Fruit fly (Drosophila melanogaster): ENCODE measurements around the gene Targ2.

The Targ2 gene

DNA sequence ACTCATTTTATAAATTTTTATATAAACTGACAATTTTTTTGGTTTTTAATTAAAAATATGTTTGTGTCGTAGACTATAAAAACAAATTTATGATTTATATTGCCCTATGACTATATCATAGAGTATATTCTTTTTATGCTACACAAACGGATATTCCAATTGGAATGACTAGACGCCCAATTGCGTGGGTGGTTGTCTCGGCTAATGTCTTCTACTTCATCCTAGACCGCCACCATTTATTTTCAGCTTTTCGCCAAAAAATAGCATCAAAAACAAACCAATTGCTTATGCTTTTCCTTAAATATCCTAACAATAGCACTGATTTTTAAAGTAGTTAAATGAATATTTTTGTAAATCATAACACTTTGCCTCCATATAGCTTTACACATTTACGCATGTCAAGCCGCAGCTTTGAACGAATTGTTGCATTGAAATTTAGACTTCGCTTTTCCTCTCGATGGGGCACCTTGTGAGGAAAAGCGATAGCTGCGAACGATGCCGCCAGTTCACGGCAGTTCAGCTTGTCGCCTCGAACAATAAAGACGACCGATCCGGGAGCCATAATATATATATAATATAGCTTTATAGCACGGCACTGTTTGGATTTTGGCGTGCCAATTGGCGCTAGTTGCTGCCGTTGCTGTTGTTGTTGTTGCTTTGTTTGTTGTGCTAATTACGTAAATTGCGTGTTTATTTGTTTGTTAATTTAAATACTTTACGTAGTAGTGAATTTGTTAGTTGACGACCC, 829 bp downstream of the Targ2 start:
- TF ChIP-seq insv (optimal IDR thresholded peaks at IDR 0.05) (peak; percentile 97), Myc (optimal IDR thresholded peaks at IDR 0.05) (no peak)

DNA sequence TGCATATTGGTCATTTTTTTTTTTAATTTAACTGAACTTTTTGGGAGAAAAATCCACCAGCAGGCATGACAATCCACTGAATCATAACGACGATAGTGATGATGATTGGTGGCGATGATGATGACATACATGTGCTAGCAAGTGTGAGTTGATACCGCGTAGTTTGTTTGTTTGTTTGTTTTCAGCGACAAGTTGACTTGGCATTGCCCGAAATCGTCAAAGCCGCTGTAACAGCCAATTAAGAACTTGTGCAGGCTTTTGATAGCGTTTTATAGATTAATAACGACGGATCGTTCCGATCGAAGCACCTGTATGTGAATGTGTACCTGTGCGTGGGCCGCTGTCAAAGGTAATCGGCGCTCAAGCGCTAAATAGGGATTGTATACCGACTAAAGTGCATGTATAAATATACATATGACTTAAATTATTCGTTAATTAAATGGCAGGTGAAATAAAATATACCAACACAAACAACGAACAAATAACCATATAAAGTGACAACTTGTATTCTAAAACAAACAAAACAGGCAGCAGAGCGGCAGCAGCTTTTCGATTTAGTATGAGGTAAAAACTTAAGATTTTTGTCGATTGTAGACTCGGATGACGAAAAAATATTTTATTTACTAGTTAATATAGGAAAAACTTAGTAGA, 1.7 kb downstream of the Targ2 start:
- TF ChIP-seq ttk (optimal IDR thresholded peaks at IDR 0.05) (no peak), psq (optimal IDR thresholded peaks at IDR 0.05) (no peak)

DNA sequence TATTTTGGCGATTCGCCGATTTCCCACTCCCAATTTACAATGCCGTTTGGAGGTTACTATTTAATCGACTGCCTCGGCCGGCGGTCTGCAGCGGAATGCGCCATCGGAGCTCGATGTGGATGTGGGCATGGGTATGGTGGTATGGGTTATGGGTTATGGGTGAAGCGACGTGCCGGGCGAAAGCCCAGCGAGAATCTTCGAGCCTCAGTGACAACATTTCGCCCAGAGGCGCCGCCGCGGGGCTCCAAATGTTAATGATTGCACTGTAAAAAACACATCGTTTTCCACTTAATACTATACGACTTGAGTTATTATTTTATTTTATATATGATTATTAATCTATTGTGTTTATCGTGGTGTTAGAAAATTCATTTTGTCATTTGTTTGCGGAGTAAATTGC, 2.4 kb downstream of the Targ2 start:
- no peak for TF ChIP-seq h (optimal IDR thresholded peaks at IDR 0.05)
- no peak for TF ChIP-seq insv (optimal IDR thresholded peaks at IDR 0.05)
- no peak for TF ChIP-seq Myc (optimal IDR thresholded peaks at IDR 0.05)
- no peak for TF ChIP-seq Sin3A (optimal IDR thresholded peaks at IDR 0.05)
- no peak for TF ChIP-seq ttk (optimal IDR thresholded peaks at IDR 0.05)
- TF ChIP-seq psq (optimal IDR thresholded peaks at IDR 0.05) = no peak

DNA sequence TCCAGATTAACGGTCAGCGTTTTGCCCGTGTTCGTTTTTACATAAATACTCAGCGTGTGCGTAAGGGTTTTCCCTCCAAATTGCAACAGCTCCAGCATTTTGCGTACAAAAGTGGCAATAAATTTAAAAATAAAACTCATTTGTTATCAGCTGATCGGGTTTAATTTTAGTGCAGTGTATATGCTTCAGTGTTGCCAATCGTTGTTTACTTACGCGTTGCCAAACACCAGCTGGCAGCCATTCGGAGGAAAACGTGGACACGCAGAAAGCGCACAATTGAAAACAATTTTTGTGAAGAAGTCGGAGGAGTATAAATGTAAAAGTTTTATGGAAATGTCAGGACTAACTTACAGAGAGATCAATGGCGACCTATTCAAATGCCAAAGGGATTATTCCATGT, 6.5 kb downstream of the Targ2 start, which contains the start of the genes Targ3 and park:
Targ3 (plus strand) TSS at position 269 of the 400 bp plus-strand sequence.
park (minus strand) TSS at position 291 of the 400 bp plus-strand sequence.
- TF ChIP-seq Sin3A (optimal IDR thresholded peaks at IDR 0.05) = no peak
- no peak for TF ChIP-seq insv (optimal IDR thresholded peaks at IDR 0.05)
- TF ChIP-seq h (optimal IDR thresholded peaks at IDR 0.05) = no peak
- TF ChIP-seq Myc (optimal IDR thresholded peaks at IDR 0.05) = no peak

DNA sequence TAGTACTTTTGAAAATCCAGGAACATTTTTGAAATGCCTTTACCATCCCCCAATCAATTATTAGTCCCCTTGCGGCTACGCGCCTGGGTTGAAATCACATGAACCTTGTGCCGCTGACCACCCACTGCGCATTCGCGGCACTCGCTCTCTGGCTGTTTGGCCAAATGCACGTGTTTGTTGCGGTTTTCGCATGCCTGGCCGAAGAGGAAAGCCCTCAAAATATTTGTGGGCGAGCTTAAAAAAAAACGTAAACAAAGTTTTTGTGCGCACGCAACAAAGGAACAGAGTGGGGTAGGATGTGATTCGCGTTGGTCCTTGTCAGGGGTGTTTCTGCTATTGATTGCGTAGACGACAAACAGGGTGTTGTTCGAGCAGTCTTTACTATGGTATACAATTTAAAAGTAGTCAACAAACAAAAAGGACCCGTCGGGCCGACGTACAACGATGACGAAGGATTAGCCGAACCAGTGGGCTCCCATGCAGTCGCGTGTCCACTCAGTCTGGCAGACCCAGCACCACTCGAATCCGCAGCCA, 8.6 kb downstream of the Targ2 start:
- TF ChIP-seq insv (optimal IDR thresholded peaks at IDR 0.05) = no peak
- TF ChIP-seq h (optimal IDR thresholded peaks at IDR 0.05) = no peak
- TF ChIP-seq ttk (optimal IDR thresholded peaks at IDR 0.05) = no peak
- no peak for TF ChIP-seq psq (optimal IDR thresholded peaks at IDR 0.05)
- TF ChIP-seq Sin3A (optimal IDR thresholded peaks at IDR 0.05) = no peak
- TF ChIP-seq Myc (optimal IDR thresholded peaks at IDR 0.05) = no peak

DNA sequence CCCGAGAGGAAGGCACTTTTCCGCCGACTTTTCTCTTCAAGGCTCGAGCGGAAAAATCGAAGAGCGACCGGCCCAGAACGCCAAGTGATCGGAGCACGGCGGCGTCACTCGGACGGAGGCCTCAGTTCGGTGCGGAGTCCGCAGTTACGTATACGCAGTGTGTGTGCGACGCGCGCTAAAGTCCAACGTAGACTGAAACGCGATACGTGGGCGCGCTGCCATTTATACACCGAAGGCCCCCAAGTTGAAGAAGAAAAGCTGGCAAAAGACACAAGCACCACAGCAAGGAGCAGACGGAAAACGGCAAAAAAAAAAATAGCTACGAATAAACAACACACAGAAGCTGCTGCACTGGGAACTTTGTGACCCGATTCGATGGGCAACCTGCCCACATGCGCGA, 9.9 kb downstream of the Targ2 start, which contains the start of gene CG42337:
CG42337 (minus strand) TSS at position 194 of the 400 bp plus-strand sequence.
- TF ChIP-seq insv (optimal IDR thresholded peaks at IDR 0.05) (no peak), psq (optimal IDR thresholded peaks at IDR 0.05) (no peak), h (optimal IDR thresholded peaks at IDR 0.05) (no peak), Sin3A (optimal IDR thresholded peaks at IDR 0.05) (no peak), Myc (optimal IDR thresholded peaks at IDR 0.05) (no peak), ttk (optimal IDR thresholded peaks at IDR 0.05) (no peak)

DNA sequence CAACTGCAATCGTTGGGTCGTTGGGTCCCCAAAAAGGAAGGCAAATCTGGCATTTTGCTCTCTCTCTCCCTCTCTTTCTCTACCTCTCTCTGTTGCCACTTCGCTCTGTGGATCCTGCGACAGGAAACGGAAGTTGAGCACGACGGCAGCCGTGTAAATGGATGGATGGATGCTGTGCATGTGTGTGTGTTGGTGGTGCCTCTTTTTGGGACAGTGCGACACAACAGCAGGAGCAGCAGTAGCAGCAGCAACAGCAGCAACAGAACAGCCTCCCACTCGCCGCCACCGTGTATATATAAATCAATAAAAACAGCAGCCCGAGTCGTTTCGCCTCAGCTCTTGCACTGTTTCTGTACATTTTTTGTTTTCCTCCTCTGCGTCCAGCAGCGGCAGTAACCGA, 11.0 kb downstream of the Targ2 start:
- TF ChIP-seq Myc (optimal IDR thresholded peaks at IDR 0.05) (no peak), insv (optimal IDR thresholded peaks at IDR 0.05) (no peak), h (optimal IDR thresholded peaks at IDR 0.05) (no peak), Sin3A (optimal IDR thresholded peaks at IDR 0.05) (no peak), ttk (optimal IDR thresholded peaks at IDR 0.05) (no peak), psq (optimal IDR thresholded peaks at IDR 0.05) (no peak)

- TF ChIP-seq ttk (optimal IDR thresholded peaks at IDR 0.05) (no peak), Myc (optimal IDR thresholded peaks at IDR 0.05) (no peak), h (optimal IDR thresholded peaks at IDR 0.05) (no peak), insv (optimal IDR thresholded peaks at IDR 0.05) (no peak), psq (optimal IDR thresholded peaks at IDR 0.05) (no peak), Sin3A (optimal IDR thresholded peaks at IDR 0.05) (no peak)
Observed at dm6 chr3L:21186487-21186886, 16.5 kb downstream of the Targ2 start.

- TF ChIP-seq ttk (optimal IDR thresholded peaks at IDR 0.05) = no peak
- no peak for TF ChIP-seq h (optimal IDR thresholded peaks at IDR 0.05)
- no peak for TF ChIP-seq psq (optimal IDR thresholded peaks at IDR 0.05)
- no peak for TF ChIP-seq insv (optimal IDR thresholded peaks at IDR 0.05)
Observed at dm6 chr3L:21185622-21186021, 17.4 kb downstream of the Targ2 start.

dm6 chr3L:21176935-21177581, 26.0 kb downstream of the Targ2 start:
- no peak for TF ChIP-seq Myc (optimal IDR thresholded peaks at IDR 0.05)
- TF ChIP-seq Sin3A (optimal IDR thresholded peaks at IDR 0.05) = no peak
- no peak for TF ChIP-seq h (optimal IDR thresholded peaks at IDR 0.05)
- TF ChIP-seq psq (optimal IDR thresholded peaks at IDR 0.05) = no peak
- no peak for TF ChIP-seq ttk (optimal IDR thresholded peaks at IDR 0.05)
- TF ChIP-seq insv (optimal IDR thresholded peaks at IDR 0.05) = no peak

dm6 chr3L:21176276-21176934, 26.6 kb downstream of the Targ2 start:
- TF ChIP-seq psq (optimal IDR thresholded peaks at IDR 0.05) = no peak
- TF ChIP-seq h (optimal IDR thresholded peaks at IDR 0.05) = no peak
- TF ChIP-seq Myc (optimal IDR thresholded peaks at IDR 0.05) = no peak
- no peak for TF ChIP-seq ttk (optimal IDR thresholded peaks at IDR 0.05)
- TF ChIP-seq insv (optimal IDR thresholded peaks at IDR 0.05) = no peak
- no peak for TF ChIP-seq Sin3A (optimal IDR thresholded peaks at IDR 0.05)
